Worm (Caenorhabditis elegans) whole organism, young adult: ENCODE results near the gene grl-12.
A peak's percentile ranks its signal among the peaks of the same experiment; 100 is the strongest.

ENCODE experiments used
- B0336.3 ChIP-seq: fragments of 200-800 bp; sonication (Bioruptor generic); IDR thresholded peaks from 2 replicates; pipeline ENCODE4 v1.3.6; 2022; ENCODE audit warnings: missing genetic modification characterization, missing compliant biosample characterization
- D2030.7 ChIP-seq: fragments of 200-800 bp; sonication (Bioruptor generic); IDR thresholded peaks from 2 replicates; pipeline ENCODE4 v1.3.6; 2022; ENCODE audit warnings: missing genetic modification reagents, missing genetic modification characterization, missing compliant biosample characterization
- F22D6.2 ChIP-seq: sonication (generic microtip); optimal IDR thresholded peaks from 2 replicates; lab custom pipeline; 2016; ENCODE audit warnings: mild to moderate bottlenecking, missing genetic modification characterization, missing compliant biosample characterization
- F49E8.2 ChIP-seq: sonication (generic microtip); optimal IDR thresholded peaks from 3 replicates; lab custom pipeline; 2017; ENCODE audit warnings: missing genetic modification characterization, mild to moderate bottlenecking, missing compliant biosample characterization, antibody characterized with exemption, moderate library complexity; ENCODE audit not compliant: insufficient read depth
- F55B11.4 ChIP-seq: sonication (generic microtip); optimal IDR thresholded peaks from 2 replicates; lab custom pipeline; 2016; ENCODE audit warnings: missing compliant biosample characterization, missing genetic modification characterization, borderline replicate concordance; ENCODE audit not compliant: insufficient read depth
- K12H6.12 ChIP-seq: fragments of 200-800 bp; sonication (Bioruptor generic); optimal IDR thresholded peaks from 2 replicates; lab custom pipeline; 2018; ENCODE audit warnings: mild to moderate bottlenecking, missing genetic modification characterization, missing compliant biosample characterization
- ZK185.1 ChIP-seq: sonication (generic microtip); optimal IDR thresholded peaks from 2 replicates; lab custom pipeline; 2016; ENCODE audit warnings: mild to moderate bottlenecking, missing genetic modification characterization, missing compliant biosample characterization; ENCODE audit not compliant: poor library complexity, severe bottlenecking
- aptf-3 ChIP-seq: fragments of 200-800 bp; sonication (Bioruptor generic); IDR thresholded peaks from 2 replicates; pipeline ENCODE4 v1.3.6; 2022; ENCODE audit warnings: missing genetic modification characterization, missing compliant biosample characterization
- bed-1 ChIP-seq: fragments of 200-800 bp; sonication (Bioruptor generic); IDR thresholded peaks from 2 replicates; pipeline ENCODE4 v1.3.6; 2022; ENCODE audit warnings: missing genetic modification reagents, missing genetic modification characterization, missing compliant biosample characterization
- cebp-2 ChIP-seq: fragments of 200-800 bp; sonication (Bioruptor generic); IDR thresholded peaks from 2 replicates; pipeline ENCODE4 v1.3.6; 2022; ENCODE audit warnings: missing genetic modification characterization, missing compliant biosample characterization
- ceh-91 ChIP-seq: fragments of 200-800 bp; sonication (Bioruptor generic); IDR thresholded peaks from 2 replicates; pipeline ENCODE4 v1.3.6; 2022; ENCODE audit warnings: missing genetic modification reagents, missing genetic modification characterization, missing compliant biosample characterization
- chd-7 ChIP-seq: sonication (generic microtip); optimal IDR thresholded peaks from 2 replicates; lab custom pipeline; 2016; ENCODE audit warnings: mild to moderate bottlenecking, missing genetic modification characterization, moderate library complexity, missing compliant biosample characterization
- die-1 ChIP-seq: sonication (generic microtip); optimal IDR thresholded peaks from 2 replicates; lab custom pipeline; 2016; ENCODE audit warnings: missing genotype, mild to moderate bottlenecking, missing genetic modification characterization, missing compliant biosample characterization
- dpl-1 ChIP-seq: fragments of 150-350 bp; optimal IDR thresholded peaks from 2 replicates; lab custom pipeline; 2014; ENCODE audit warnings: missing biosample characterization, missing genetic modification reagents, missing genetic modification characterization
- egl-44 ChIP-seq: fragments of 200-800 bp; sonication (Bioruptor generic); IDR thresholded peaks from 2 replicates; pipeline ENCODE4 v1.3.6; 2022; ENCODE audit warnings: missing genetic modification reagents, missing genetic modification characterization, missing compliant biosample characterization
- fkh-3 ChIP-seq: sonication (generic microtip); optimal IDR thresholded peaks from 2 replicates; lab custom pipeline; 2016; ENCODE audit warnings: mild to moderate bottlenecking, missing genetic modification characterization, missing compliant biosample characterization
- him-1 ChIP-seq: sonication (generic microtip); optimal IDR thresholded peaks from 2 replicates; lab custom pipeline; 2016; ENCODE audit warnings: missing genotype, missing genetic modification reagents, missing genetic modification characterization, missing compliant biosample characterization
- mcd-1 ChIP-seq: fragments of 200-800 bp; sonication (Bioruptor generic); IDR thresholded peaks from 2 replicates; pipeline ENCODE4 v1.3.6; 2022; ENCODE audit warnings: missing genetic modification reagents, missing genetic modification characterization, missing compliant biosample characterization
- nfya-2 ChIP-seq: fragments of 200-800 bp; sonication (Bioruptor generic); IDR thresholded peaks from 2 replicates; pipeline ENCODE4 v1.3.6; 2022; ENCODE audit warnings: missing genetic modification reagents, missing genetic modification characterization, missing compliant biosample characterization
- nhr-179 ChIP-seq: sonication (generic microtip); optimal IDR thresholded peaks from 2 replicates; lab custom pipeline; 2016; ENCODE audit warnings: mild to moderate bottlenecking, missing genetic modification characterization, missing compliant biosample characterization
- nhr-27 ChIP-seq: fragments of 200-800 bp; sonication (Bioruptor generic); optimal IDR thresholded peaks from 2 replicates; lab custom pipeline; 2018; ENCODE audit warnings: mild to moderate bottlenecking, missing genetic modification characterization, moderate library complexity, missing compliant biosample characterization
- nhr-80 ChIP-seq: sonication (generic microtip); optimal IDR thresholded peaks from 2 replicates; lab custom pipeline; 2016; ENCODE audit warnings: missing genetic modification characterization, missing compliant biosample characterization
- pbrm-1 ChIP-seq: fragments of 200-800 bp; sonication (Bioruptor generic); IDR thresholded peaks from 2 replicates; pipeline ENCODE4 v1.3.6; 2022; ENCODE audit warnings: missing genetic modification reagents, missing genetic modification characterization, missing compliant biosample characterization
- rec-8 ChIP-seq, 2 experiments: sonication (generic microtip); optimal IDR thresholded peaks; 2 replicates each; lab custom pipeline; 2016; ENCODE audit warnings: mild to moderate bottlenecking in 2 of 2, missing genetic modification characterization in 2 of 2, missing genetic modification reagents in 2 of 2, missing genotype in 2 of 2, missing biosample characterization in 1 of 2, missing compliant biosample characterization in 1 of 2, moderate library complexity in 1 of 2
- rpc-1 ChIP-seq, 2 experiments: fragments of 150-350 bp in 1 of 2; sonication (generic microtip) in 1 of 2; optimal IDR thresholded peaks; 2 replicates each; lab custom pipeline; 2014 to 2018; ENCODE audit warnings: missing biosample characterization in 1 of 2, missing genetic modification characterization in 1 of 2, missing genetic modification reagents in 1 of 2, missing genotype in 1 of 2
- snpc-4 ChIP-seq, 5 experiments: fragments of 150-350 bp in 1 of 5; sonication (generic microtip) in 4 of 5; optimal IDR thresholded peaks; 2 replicates each; lab custom pipeline; 2014 to 2018; ENCODE audit warnings: missing genetic modification characterization in 5 of 5, missing biosample characterization in 3 of 5, antibody characterized with exemption in 2 of 5, mild to moderate bottlenecking in 2 of 5, missing compliant biosample characterization in 2 of 5, missing genotype in 2 of 5, moderate library complexity in 2 of 5, missing genetic modification reagents in 1 of 5
- tlf-1 ChIP-seq: fragments of 200-800 bp; sonication (Bioruptor generic); optimal IDR thresholded peaks from 2 replicates; lab custom pipeline; 2018; ENCODE audit warnings: mild to moderate bottlenecking, missing genetic modification characterization, missing compliant biosample characterization
- unc-62 ChIP-seq: fragments of 150-350 bp; optimal IDR thresholded peaks from 2 replicates; lab custom pipeline; 2014; ENCODE audit warnings: missing biosample characterization, missing genetic modification reagents, missing genetic modification characterization

Gene grl-12

ce11 chrV:8599192-8599591 lies 37.6 kb downstream of the grl-12 start, which contains the start of gene F41E6.7:
TSS of gene F41E6.7 (minus strand) at chrV:8599292.
- TF ChIP-seq unc-62 (GFP tag; lab: Kevin White, UChicago) (no peak), nhr-80 (tag; lab: Kevin White, UChicago) (no peak), pbrm-1 (GFP tag; lab: Robert Waterston, UW) (no peak), nhr-27 (tag; lab: Kevin White, UChicago) (no peak)

ce11 chrV:8594105-8594964 lies 42.5 kb downstream of the grl-12 start, which contains the start of gene tag-196:
TSS of gene tag-196 (plus strand) at chrV:8594914.
- TF ChIP-seq mcd-1 (GFP tag; lab: Robert Waterston, UW) (no peak), F49E8.2 (tag; lab: Kevin White, UChicago) (no peak), egl-44 (0 out of 2 replicates have a peak, but pooled peaks have one; percentile 14), tlf-1 (no peak)

- TF ChIP-seq cebp-2 (GFP tag; lab: Robert Waterston, UW) = no peak
- TF ChIP-seq rpc-1 (optimal IDR thresholded peaks at IDR 0.05; lab: Kevin White, UChicago) = no peak
- TF ChIP-seq rpc-1 (tag; optimal IDR thresholded peaks at IDR 0.05; lab: Kevin White, UChicago) = no peak
- no peak for TF ChIP-seq dpl-1 (GFP tag; lab: Kevin White, UChicago)
These were observed 44.0 kb downstream of the grl-12 start for ce11 chrV:8592691-8593307.

- TF ChIP-seq chd-7 (no peak), dpl-1 (GFP tag; lab: Kevin White, UChicago) (no peak), fkh-3 (tag; lab: Kevin White, UChicago) (no peak), ceh-91 (GFP tag; lab: Robert Waterston, UW) (no peak), F55B11.4 (tag; lab: Kevin White, UChicago) (no peak), die-1 (tag; lab: Kevin White, UChicago) (no peak), aptf-3 (GFP tag; lab: Robert Waterston, UW) (no peak), K12H6.12 (tag; lab: Kevin White, UChicago) (no peak), him-1 (no peak), bed-1 (GFP tag; lab: Robert Waterston, UW) (no peak), rec-8 (tag; optimal IDR thresholded peaks at IDR 0.05; lab: Kevin White, UChicago) (no peak), nfya-2 (GFP tag; lab: Robert Waterston, UW) (no peak), F22D6.2 (tag; lab: Kevin White, UChicago) (no peak)
These were observed 48.7 kb downstream of the grl-12 start, which contains the start of gene C10B5.3 for ce11 chrV:8588079-8588478. TSS of gene C10B5.3 (minus strand) at chrV:8588179.

- TF ChIP-seq B0336.3 (GFP tag; lab: Robert Waterston, UW) = no peak
- TF ChIP-seq nhr-80 (tag; lab: Kevin White, UChicago) = peak; percentile 56
- no peak for TF ChIP-seq snpc-4 (GFP tag; optimal IDR thresholded peaks at IDR 0.05; lab: Kevin White, UChicago)
- peak in 1 of 4 experiments; percentile 46 for TF ChIP-seq snpc-4 (tag; optimal IDR thresholded peaks at IDR 0.05; lab: Kevin White, UChicago)
- TF ChIP-seq, all 124 proteins: peak for 2
These were observed 49.9 kb downstream of the grl-12 start for ce11 chrV:8586920-8587319.

ce11 chrV:8586472-8586871 lies 50.3 kb downstream of the grl-12 start:
- TF ChIP-seq D2030.7 (GFP tag; lab: Robert Waterston, UW) (no peak), ZK185.1 (tag; lab: Kevin White, UChicago) (no peak), nhr-179 (no peak)
